Fruit fly (Drosophila melanogaster) Kc167 (cell line): ENCODE measurements around the gene CG43800.

Experiments used
- Myc ChIP-seq: fragments of >200 bp; optimal IDR thresholded peaks from 2 replicates; lab custom pipeline; 2017; ENCODE audit warnings: missing external identifiers
- Sin3A ChIP-seq: fragments of >200 bp; optimal IDR thresholded peaks from 2 replicates; lab custom pipeline; 2018; ENCODE audit warnings: missing external identifiers
- h ChIP-seq: fragments of >200 bp; optimal IDR thresholded peaks from 3 replicates; lab custom pipeline; 2018; ENCODE audit warnings: missing external identifiers
- insv ChIP-seq: fragments of >200 bp; optimal IDR thresholded peaks from 3 replicates; lab custom pipeline; 2018; ENCODE audit warnings: missing external identifiers
- psq ChIP-seq: fragments of >200 bp; optimal IDR thresholded peaks from 2 replicates; lab custom pipeline; 2017; ENCODE audit warnings: missing external identifiers
- ttk ChIP-seq: sonication (Bioruptor generic); optimal IDR thresholded peaks from 2 replicates; lab custom pipeline; 2017; ENCODE audit warnings: missing external identifiers

Gene CG43800

dm6 chr2L:7260251-7260650 is 27.6 kb upstream of the CG43800 start:
- TF ChIP-seq insv, result no peak
- TF ChIP-seq h (lab: Kevin White, UChicago), result no peak
- no peak for TF ChIP-seq ttk (lab: Kevin White, UChicago)
- no peak for TF ChIP-seq Myc
- no peak for TF ChIP-seq psq (lab: Kevin White, UChicago)
- no peak for TF ChIP-seq Sin3A (lab: Kevin White, UChicago)

- no peak for TF ChIP-seq Sin3A (lab: Kevin White, UChicago)
- TF ChIP-seq psq (lab: Kevin White, UChicago), result no peak
- no peak for TF ChIP-seq h (lab: Kevin White, UChicago)
- no peak for TF ChIP-seq ttk (lab: Kevin White, UChicago)
- TF ChIP-seq Myc, result no peak
- no peak for TF ChIP-seq insv
Observed at dm6 chr2L:7259500-7259899, 26.9 kb upstream of the CG43800 start.

DNA sequence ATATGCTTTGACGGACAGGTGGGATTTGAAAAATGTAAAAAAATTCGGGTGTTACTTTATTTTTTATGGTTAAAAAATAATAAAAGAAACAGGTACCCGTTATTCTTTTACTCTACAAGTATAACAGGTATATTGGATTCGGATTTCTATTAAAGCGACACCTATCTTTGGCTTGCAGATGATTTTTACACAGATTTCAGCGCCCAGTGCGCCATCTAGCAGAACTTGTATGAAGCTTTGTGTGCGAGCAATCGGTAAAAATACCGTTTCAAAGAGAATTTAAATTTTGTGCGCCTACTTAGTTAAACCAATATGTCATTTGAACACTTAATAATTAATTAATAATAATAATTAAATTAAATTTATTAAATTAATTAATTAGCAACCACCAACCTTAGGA is 25.5 kb upstream of the CG43800 start:
- TF ChIP-seq Sin3A (lab: Kevin White, UChicago) (no peak), insv (no peak), psq (lab: Kevin White, UChicago) (no peak), h (lab: Kevin White, UChicago) (no peak), ttk (lab: Kevin White, UChicago) (no peak), Myc (no peak)

dm6 chr2L:7257212-7257611 is 24.6 kb upstream of the CG43800 start, which contains the start of gene CG31909:
Gene CG31909 (plus strand): TSS chr2L:7257512.
- TF ChIP-seq h (lab: Kevin White, UChicago) (no peak), Myc (no peak), Sin3A (lab: Kevin White, UChicago) (no peak), insv (no peak), ttk (lab: Kevin White, UChicago) (no peak)

DNA sequence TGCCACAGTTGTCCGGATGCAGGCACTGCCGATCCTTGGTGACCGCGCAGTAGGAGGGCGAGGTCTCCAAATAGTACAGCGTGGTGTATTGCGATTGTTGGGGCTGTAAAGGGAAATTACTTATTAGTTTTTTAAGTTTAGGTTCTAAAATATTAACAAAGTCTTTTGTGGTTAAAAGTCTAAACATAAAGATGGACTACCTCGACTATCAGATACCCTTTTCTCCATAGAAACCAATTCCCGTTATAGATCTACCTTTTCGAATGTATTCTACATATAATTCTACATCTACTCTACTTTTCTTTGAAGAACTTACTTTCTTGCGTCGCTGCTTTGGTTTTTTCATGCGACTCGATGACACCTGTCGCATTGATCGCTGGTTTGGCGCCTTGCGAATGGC is 23.5 kb upstream of the CG43800 start:
- TF ChIP-seq h (lab: Kevin White, UChicago) (no peak), psq (lab: Kevin White, UChicago) (no peak), Sin3A (lab: Kevin White, UChicago) (no peak), ttk (lab: Kevin White, UChicago) (no peak)

DNA sequence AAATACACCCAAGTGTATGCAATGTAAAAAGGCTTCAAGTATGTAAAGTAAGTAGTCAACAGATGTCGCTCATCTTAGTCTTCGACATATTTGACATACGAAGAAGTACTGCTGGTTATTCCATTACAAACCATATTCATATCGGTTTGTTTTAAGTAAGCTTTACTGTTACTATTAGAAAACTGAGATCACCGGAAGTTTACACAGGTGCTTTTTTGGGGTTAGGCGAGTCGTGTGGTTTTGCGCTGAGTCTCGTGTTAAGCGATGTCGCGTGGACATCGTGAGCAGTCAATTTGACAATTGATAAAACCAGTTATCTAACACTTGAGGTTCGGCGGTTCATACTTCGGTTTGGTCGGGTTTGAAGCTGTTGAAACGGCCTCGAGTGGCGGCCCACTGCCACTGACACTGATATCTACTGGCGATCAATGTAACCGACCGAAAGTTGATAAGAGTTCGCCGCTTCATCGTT is 22.1 kb upstream of the CG43800 start:
- TF ChIP-seq h (lab: Kevin White, UChicago), result no peak

DNA sequence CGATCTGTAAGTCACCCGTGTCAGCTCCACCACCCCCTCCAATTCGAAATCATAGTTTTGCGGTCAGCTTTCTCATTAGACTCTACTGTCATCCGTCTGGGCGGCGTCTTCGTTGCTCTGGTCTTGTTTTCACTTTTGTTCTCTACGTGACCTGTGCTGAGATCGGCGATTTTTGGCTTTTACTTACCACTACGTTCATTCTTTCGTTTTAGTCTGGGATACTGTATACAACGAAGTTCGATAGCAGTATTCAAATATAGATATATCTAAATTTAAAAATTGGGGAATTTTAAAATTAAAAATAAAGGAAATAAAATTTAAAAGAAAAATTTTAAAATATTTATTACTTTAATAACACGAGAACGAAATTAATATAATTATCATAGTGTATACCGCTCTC is 20.3 kb upstream of the CG43800 start, which contains the start of gene CG13786:
CG13786 (minus strand) TSS at position 101 of the 400 bp plus-strand sequence.
- no peak for TF ChIP-seq insv
- no peak for TF ChIP-seq psq (lab: Kevin White, UChicago)
- TF ChIP-seq Sin3A (lab: Kevin White, UChicago), result no peak

DNA sequence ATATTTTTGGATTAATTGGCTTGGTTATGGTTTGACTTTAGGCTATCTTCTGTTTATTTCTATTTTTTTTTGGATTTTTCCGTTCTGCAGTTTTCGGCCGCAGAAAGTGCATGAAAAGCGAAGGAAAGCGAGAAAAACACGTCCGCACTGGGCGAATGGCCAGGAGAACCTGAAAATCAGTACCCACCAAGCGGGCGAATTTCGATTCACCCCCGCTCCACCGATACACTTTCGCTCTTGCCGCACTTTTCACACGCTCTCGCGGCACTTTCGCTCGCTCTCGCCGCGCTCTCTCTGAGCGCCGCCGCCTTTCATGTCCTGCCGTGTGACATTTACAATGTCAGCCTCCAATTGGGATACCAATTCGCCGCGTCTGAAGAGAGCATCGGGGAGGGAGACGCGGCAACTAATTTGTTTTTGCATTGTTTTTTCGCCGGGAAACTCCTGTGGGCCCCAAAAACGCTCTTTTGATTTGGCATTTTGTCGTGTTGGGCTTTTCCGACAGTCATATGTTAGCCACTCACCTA is 16.7 kb upstream of the CG43800 start, which contains the start of gene Ndae1:
Ndae1 (minus strand) TSS at position 51 of the 527 bp plus-strand sequence.
- TF ChIP-seq Myc (no peak), insv (no peak), psq (lab: Kevin White, UChicago) (no peak), Sin3A (lab: Kevin White, UChicago) (no peak), ttk (lab: Kevin White, UChicago) (no peak), h (lab: Kevin White, UChicago) (no peak)

dm6 chr2L:7248114-7248513 is 15.5 kb upstream of the CG43800 start:
- TF ChIP-seq insv (no peak), psq (lab: Kevin White, UChicago) (no peak), ttk (lab: Kevin White, UChicago) (no peak), Myc (no peak), h (lab: Kevin White, UChicago) (no peak), Sin3A (lab: Kevin White, UChicago) (no peak)

DNA sequence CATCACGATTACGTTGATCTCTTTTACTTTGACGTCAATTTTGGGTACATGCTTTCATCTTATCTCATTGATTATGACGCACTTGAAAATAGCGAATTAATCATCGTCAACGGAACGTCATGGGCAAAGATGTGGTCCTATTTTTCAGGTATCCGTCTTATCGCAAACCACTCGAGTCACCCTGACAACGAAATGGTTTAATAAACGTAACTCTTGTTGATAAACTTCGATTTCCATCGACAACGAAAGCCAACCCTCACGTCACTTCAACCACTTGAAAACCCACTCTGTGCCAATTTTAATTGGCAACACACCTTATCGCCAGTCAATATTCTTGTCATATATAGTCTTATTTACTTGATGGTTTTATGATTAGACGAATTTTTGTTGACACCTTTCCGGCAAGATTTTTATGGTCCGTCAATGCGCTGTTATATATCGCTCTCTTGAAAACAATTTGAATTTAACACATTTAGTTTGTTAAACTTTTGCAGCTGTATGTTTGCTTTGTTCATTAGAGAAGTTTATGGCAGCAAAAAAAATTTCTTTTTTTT is 9.7 kb upstream of the CG43800 start:
- TF ChIP-seq psq (lab: Kevin White, UChicago) (no peak), ttk (lab: Kevin White, UChicago) (no peak), insv (no peak), Myc (no peak), h (lab: Kevin White, UChicago) (no peak), Sin3A (lab: Kevin White, UChicago) (no peak)

- TF ChIP-seq Sin3A (lab: Kevin White, UChicago) (no peak), ttk (lab: Kevin White, UChicago) (no peak), h (lab: Kevin White, UChicago) (no peak), Myc (no peak), insv (no peak), psq (lab: Kevin White, UChicago) (no peak)
Observed at dm6 chr2L:7241499-7241898, 8.9 kb upstream of the CG43800 start.

dm6 chr2L:7240964-7241363 is 8.4 kb upstream of the CG43800 start:
- TF ChIP-seq insv, result no peak
- TF ChIP-seq h (lab: Kevin White, UChicago), result no peak
- TF ChIP-seq psq (lab: Kevin White, UChicago), result no peak
- no peak for TF ChIP-seq Myc
- TF ChIP-seq Sin3A (lab: Kevin White, UChicago), result no peak
- TF ChIP-seq ttk (lab: Kevin White, UChicago), result no peak

DNA sequence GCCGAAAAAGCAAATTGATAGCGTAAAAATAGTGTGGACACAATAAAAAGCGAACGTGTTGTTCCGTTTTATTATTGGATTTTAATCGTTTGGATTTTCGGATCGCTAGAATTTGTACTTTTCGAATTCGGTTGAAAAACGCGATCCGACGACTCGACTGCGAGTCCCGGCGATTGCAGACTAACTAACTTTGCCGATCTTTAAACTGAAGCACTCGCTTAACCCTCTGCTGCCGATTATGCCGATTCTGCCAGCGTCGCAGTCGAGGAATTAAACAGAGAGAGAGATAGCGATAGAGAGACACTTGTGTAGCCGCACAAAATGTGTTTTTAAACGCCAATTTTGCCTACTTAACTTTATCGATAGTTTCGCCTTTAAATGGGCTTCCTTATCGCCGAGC is 7.7 kb upstream of the CG43800 start:
- TF ChIP-seq ttk (lab: Kevin White, UChicago), result no peak
- TF ChIP-seq Myc, result no peak
- TF ChIP-seq insv, result no peak
- no peak for TF ChIP-seq h (lab: Kevin White, UChicago)
- no peak for TF ChIP-seq Sin3A (lab: Kevin White, UChicago)
- TF ChIP-seq psq (lab: Kevin White, UChicago), result no peak
